Worm (Caenorhabditis elegans) whole organism, young adult: ENCODE results near the gene srh-214.

Experiments
- B0019.2 ChIP-seq: fragments of 200-800 bp; sonication (Bioruptor generic); conservative IDR thresholded peaks from 2 replicates; pipeline ENCODE4 v1.3.6; 2022; ENCODE audit warnings: missing genetic modification reagents, missing genetic modification characterization, missing compliant biosample characterization
- C06A6.2 ChIP-seq: fragments of 200-800 bp; sonication (Bioruptor generic); conservative IDR thresholded peaks from 2 replicates; pipeline ENCODE4 v1.3.6; 2022; ENCODE audit warnings: missing genetic modification characterization, missing compliant biosample characterization
- F57C9.4 ChIP-seq: sonication (generic microtip); optimal IDR thresholded peaks from 2 replicates; lab custom pipeline; 2017; ENCODE audit warnings: mild to moderate bottlenecking, missing genetic modification characterization, missing compliant biosample characterization
- K11D2.4 ChIP-seq: fragments of 200-800 bp; sonication (Bioruptor generic); IDR thresholded peaks from 2 replicates; pipeline ENCODE4 v1.3.6; 2022; ENCODE audit warnings: missing genetic modification reagents, missing genetic modification characterization, missing compliant biosample characterization
- T26A5.8 ChIP-seq: sonication (generic microtip); optimal IDR thresholded peaks from 2 replicates; lab custom pipeline; 2016; ENCODE audit warnings: missing genetic modification characterization, missing compliant biosample characterization
- Y53F4B.3 ChIP-seq: fragments of 200-800 bp; sonication (Bioruptor generic); IDR thresholded peaks from 2 replicates; pipeline ENCODE4 v1.3.6; 2022; ENCODE audit warnings: missing genetic modification reagents, missing genetic modification characterization, missing compliant biosample characterization
- aptf-2 ChIP-seq: fragments of 200-800 bp; sonication (Bioruptor generic); conservative IDR thresholded peaks from 2 replicates; pipeline ENCODE4 v1.3.6; 2022; ENCODE audit warnings: missing genetic modification reagents, missing genetic modification characterization, missing compliant biosample characterization
- aptf-3 ChIP-seq: fragments of 200-800 bp; sonication (Bioruptor generic); IDR thresholded peaks from 2 replicates; pipeline ENCODE4 v1.3.6; 2022; ENCODE audit warnings: missing genetic modification characterization, missing compliant biosample characterization
- ceh-58 ChIP-seq: fragments of 200-800 bp; sonication (Bioruptor generic); IDR thresholded peaks from 2 replicates; pipeline ENCODE4 v1.3.6; 2022; ENCODE audit warnings: missing genetic modification characterization, missing compliant biosample characterization
- ceh-79 ChIP-seq: sonication (generic microtip); optimal IDR thresholded peaks from 2 replicates; lab custom pipeline; 2017; ENCODE audit warnings: mild to moderate bottlenecking, missing genetic modification characterization, missing compliant biosample characterization
- dpl-1 ChIP-seq: fragments of 150-350 bp; optimal IDR thresholded peaks from 2 replicates; lab custom pipeline; 2014; ENCODE audit warnings: missing biosample characterization, missing genetic modification reagents, missing genetic modification characterization
- efl-1 ChIP-seq: fragments of 150-350 bp; optimal IDR thresholded peaks from 2 replicates; lab custom pipeline; 2014; ENCODE audit warnings: missing biosample characterization, missing genetic modification reagents, missing genetic modification characterization
- ets-4 ChIP-seq: fragments of 200-800 bp; sonication (Bioruptor generic); optimal IDR thresholded peaks from 2 replicates; lab custom pipeline; 2018; ENCODE audit warnings: mild to moderate bottlenecking, missing genetic modification characterization, missing compliant biosample characterization
- gei-17 ChIP-seq: fragments of 200-800 bp; sonication (Bioruptor generic); optimal IDR thresholded peaks from 2 replicates; lab custom pipeline; 2018; ENCODE audit warnings: mild to moderate bottlenecking, missing genetic modification characterization, missing compliant biosample characterization
- hmg-20 ChIP-seq: fragments of 200-800 bp; sonication (Bioruptor generic); IDR thresholded peaks from 2 replicates; pipeline ENCODE4 v1.3.6; 2022; ENCODE audit warnings: missing genetic modification reagents, missing genetic modification characterization, missing compliant biosample characterization
- hrde-1 ChIP-seq: sonication (generic microtip); optimal IDR thresholded peaks from 2 replicates; lab custom pipeline; 2016; ENCODE audit warnings: missing genetic modification characterization, mild to moderate bottlenecking, missing compliant biosample characterization, moderate library complexity, missing genotype, missing genetic modification reagents, borderline replicate concordance
- lin-26 ChIP-seq: fragments of 200-800 bp; sonication (Bioruptor generic); IDR thresholded peaks from 2 replicates; pipeline ENCODE4 v1.3.6; 2022; ENCODE audit warnings: missing genetic modification reagents, missing genetic modification characterization, missing compliant biosample characterization
- lin-35 ChIP-seq, 3 experiments: fragments of 150-350 bp in 2 of 3; sonication (generic microtip) in 1 of 3; optimal IDR thresholded peaks; 2 replicates each; lab custom pipeline; 2014 to 2018; ENCODE audit warnings: missing biosample characterization in 3 of 3, missing genetic modification characterization in 3 of 3, missing genetic modification reagents in 3 of 3
- lin-40 ChIP-seq: sonication (generic microtip); optimal IDR thresholded peaks from 2 replicates; lab custom pipeline; 2016; ENCODE audit warnings: missing genetic modification characterization, mild to moderate bottlenecking, missing compliant biosample characterization, missing genotype, missing genetic modification reagents
- lsl-1 ChIP-seq: fragments of 200-800 bp; sonication (Bioruptor generic); optimal IDR thresholded peaks from 2 replicates; lab custom pipeline; 2018; ENCODE audit warnings: mild to moderate bottlenecking, missing genetic modification characterization, moderate library complexity, missing compliant biosample characterization
- madf-3 ChIP-seq: fragments of 200-800 bp; sonication (Bioruptor generic); IDR thresholded peaks from 2 replicates; pipeline ENCODE4 v1.3.6; 2022; ENCODE audit warnings: missing genetic modification reagents, missing genetic modification characterization, missing compliant biosample characterization
- nhr-80 ChIP-seq: sonication (generic microtip); optimal IDR thresholded peaks from 2 replicates; lab custom pipeline; 2016; ENCODE audit warnings: missing genetic modification characterization, missing compliant biosample characterization
- pbrm-1 ChIP-seq: fragments of 200-800 bp; sonication (Bioruptor generic); IDR thresholded peaks from 2 replicates; pipeline ENCODE4 v1.3.6; 2022; ENCODE audit warnings: missing genetic modification reagents, missing genetic modification characterization, missing compliant biosample characterization
- rpc-1 ChIP-seq, 2 experiments: fragments of 150-350 bp in 1 of 2; sonication (generic microtip) in 1 of 2; optimal IDR thresholded peaks; 2 replicates each; lab custom pipeline; 2014 to 2018; ENCODE audit warnings: missing biosample characterization in 1 of 2, missing genetic modification characterization in 1 of 2, missing genetic modification reagents in 1 of 2, missing genotype in 1 of 2
- sea-2 ChIP-seq: fragments of 200-800 bp; sonication (Bioruptor generic); IDR thresholded peaks from 2 replicates; pipeline ENCODE4 v1.3.6; 2022; ENCODE audit warnings: missing genetic modification characterization, missing compliant biosample characterization
- snpc-3.4 ChIP-seq: sonication (generic microtip); optimal IDR thresholded peaks from 2 replicates; lab custom pipeline; 2017; ENCODE audit warnings: missing genetic modification characterization, mild to moderate bottlenecking, missing compliant biosample characterization, antibody characterized with exemption, moderate library complexity, missing genotype, missing genetic modification reagents
- sptf-2 ChIP-seq: fragments of 200-800 bp; sonication (Bioruptor generic); optimal IDR thresholded peaks from 2 replicates; lab custom pipeline; 2018; ENCODE audit warnings: mild to moderate bottlenecking, missing genetic modification characterization, missing compliant biosample characterization
- tlf-1 ChIP-seq: fragments of 200-800 bp; sonication (Bioruptor generic); optimal IDR thresholded peaks from 2 replicates; lab custom pipeline; 2018; ENCODE audit warnings: mild to moderate bottlenecking, missing genetic modification characterization, missing compliant biosample characterization
- unc-130 ChIP-seq: sonication (generic microtip); optimal IDR thresholded peaks from 2 replicates; lab custom pipeline; 2016; ENCODE audit warnings: missing genetic modification reagents, missing genetic modification characterization, missing compliant biosample characterization
- xnd-1 ChIP-seq: sonication (generic microtip); optimal IDR thresholded peaks from 2 replicates; lab custom pipeline; 2016; ENCODE audit warnings: missing genotype, missing genetic modification reagents, missing genetic modification characterization, missing compliant biosample characterization
- zfh-2 ChIP-seq: fragments of 200-800 bp; sonication (Bioruptor generic); conservative IDR thresholded peaks from 2 replicates; pipeline ENCODE4 v1.3.6; 2022; ENCODE audit warnings: missing genetic modification reagents, missing genetic modification characterization, missing compliant biosample characterization

The srh-214 gene

DNA sequence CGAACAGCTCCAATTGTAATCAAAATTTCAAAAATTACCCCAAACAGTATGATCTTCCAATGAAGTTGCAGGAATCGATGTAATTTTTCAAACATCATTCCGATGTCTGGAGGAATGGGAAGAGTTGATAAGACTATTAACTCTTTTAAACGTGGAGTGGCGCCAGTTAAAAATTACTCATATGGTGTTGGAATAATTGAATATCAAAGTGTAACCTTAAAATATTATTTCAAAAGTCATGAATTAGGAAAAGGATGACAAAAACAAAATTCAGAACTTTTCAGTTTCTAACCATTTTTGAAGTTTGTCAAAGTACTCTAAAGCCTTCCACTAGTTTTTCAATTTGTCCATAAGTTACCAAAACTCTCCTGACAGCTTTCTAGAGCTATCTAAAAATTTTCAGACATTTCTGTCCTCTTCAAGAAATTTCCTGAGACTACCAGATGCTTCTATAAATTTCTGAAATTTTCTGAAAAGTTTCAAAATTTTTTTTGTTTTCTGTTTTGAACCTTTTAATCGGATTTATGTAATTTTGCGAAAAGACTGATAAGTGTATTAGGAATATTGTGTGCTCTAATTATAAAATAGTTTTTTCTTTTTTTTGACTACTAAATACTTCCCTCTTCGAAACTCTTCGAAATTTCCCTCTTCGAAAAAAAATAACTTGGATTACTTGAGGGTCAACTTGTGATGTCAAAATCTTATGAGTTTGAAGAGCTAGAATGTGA, 24.6 kb upstream of the srh-214 start, which contains the start of the genes clec-35 and clec-27:
Gene clec-35, minus strand, starts transcription at position 101 of the 728 bp plus-strand sequence.
Gene clec-27, plus strand, starts transcription at position 678 of the 728 bp plus-strand sequence.
- TF ChIP-seq xnd-1 (tag; lab: Kevin White, UChicago) (no peak), rpc-1 (optimal IDR thresholded peaks at IDR 0.05; lab: Kevin White, UChicago) (no peak), rpc-1 (tag; optimal IDR thresholded peaks at IDR 0.05; lab: Kevin White, UChicago) (no peak), unc-130 (no peak), hrde-1 (tag; lab: Kevin White, UChicago) (no peak), ets-4 (GFP tag; lab: Kevin White, UChicago) (no peak)
- TF ChIP-seq, all 124 proteins: peak for 0

DNA sequence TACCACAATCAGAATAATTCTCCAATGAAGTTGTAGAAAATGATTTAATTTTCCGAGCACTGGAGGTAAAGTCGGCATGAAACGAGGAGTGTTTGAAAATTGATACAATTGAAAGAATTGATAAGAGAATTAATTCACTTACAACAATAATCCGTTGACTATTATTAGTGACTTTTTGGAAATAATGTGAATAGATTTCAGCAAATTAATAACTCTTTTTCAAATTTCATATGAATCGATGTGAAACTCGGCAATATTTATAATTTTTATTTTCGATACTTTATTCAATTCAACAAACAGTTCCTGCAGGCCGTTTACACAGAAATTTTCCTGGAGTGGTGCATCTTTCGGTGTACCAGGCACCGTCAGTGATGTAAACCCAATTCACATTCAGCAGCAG, 22.4 kb upstream of the srh-214 start, which contains the start of gene clec-37:
Gene clec-37, minus strand, starts transcription at position 101 of the 400 bp plus-strand sequence.
- TF ChIP-seq hmg-20, result no peak
- no peak for TF ChIP-seq aptf-2 (GFP tag; lab: Robert Waterston, UW)
- TF ChIP-seq madf-3 (GFP tag; lab: Robert Waterston, UW), result no peak
- TF ChIP-seq lin-35 (GFP tag; optimal IDR thresholded peaks at IDR 0.05; lab: Kevin White, UChicago), result no peak
- TF ChIP-seq gei-17 (GFP tag; lab: Kevin White, UChicago), result no peak
- TF ChIP-seq C06A6.2 (GFP tag; lab: Robert Waterston, UW), result no peak
- no peak for TF ChIP-seq lin-26 (GFP tag; lab: Robert Waterston, UW)
- no peak for TF ChIP-seq xnd-1 (tag; lab: Kevin White, UChicago)
- TF ChIP-seq snpc-3.4, result no peak

ce11 chrV:16848498-16848897, 18.9 kb upstream of the srh-214 start, which contains the start of the genes clec-36 and clec-26:
clec-36 (minus strand) TSS chrV:16848598.
clec-26 (plus strand) TSS chrV:16848611.
- TF ChIP-seq B0019.2 (GFP tag; lab: Robert Waterston, UW), result no peak
- TF ChIP-seq lin-40, result no peak
- TF ChIP-seq tlf-1 (GFP tag; lab: Kevin White, UChicago), result no peak
- TF ChIP-seq nhr-80 (tag; lab: Kevin White, UChicago), result peak; percentile 18
- TF ChIP-seq Y53F4B.3 (GFP tag; lab: Robert Waterston, UW), result no peak
- no peak for TF ChIP-seq T26A5.8 (tag; lab: Kevin White, UChicago)

DNA sequence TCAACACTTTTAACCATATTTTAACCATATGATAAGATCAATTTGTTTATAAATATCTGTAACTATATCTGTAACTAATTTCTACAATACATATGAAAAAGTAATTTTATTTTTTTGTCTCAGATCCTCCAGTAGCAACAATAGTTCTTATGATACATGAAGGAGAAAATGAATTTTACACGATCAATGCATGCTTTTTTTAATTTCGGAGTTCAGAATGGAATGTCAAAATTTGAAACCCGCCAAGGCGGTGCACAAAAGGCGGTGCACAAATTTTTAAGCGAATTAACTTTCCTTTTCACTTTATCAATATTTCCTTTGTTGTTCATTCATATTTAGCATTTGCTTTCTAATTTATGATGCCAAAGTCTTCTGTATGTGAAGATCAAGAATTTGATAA, 13.4 kb upstream of the srh-214 start, which contains the start of gene clec-25:
Gene clec-25, plus strand, starts transcription at position 301 of the 400 bp plus-strand sequence.
- TF ChIP-seq aptf-2 (GFP tag; lab: Robert Waterston, UW) (no peak), gei-17 (GFP tag; lab: Kevin White, UChicago) (no peak), ceh-79 (tag; lab: Kevin White, UChicago) (no peak), F57C9.4 (tag; lab: Kevin White, UChicago) (no peak), sea-2 (GFP tag; lab: Robert Waterston, UW) (no peak), T26A5.8 (tag; lab: Kevin White, UChicago) (no peak), dpl-1 (no peak), lin-40 (no peak), efl-1 (GFP tag; lab: Kevin White, UChicago) (no peak)

ce11 chrV:16840961-16841360, 11.4 kb upstream of the srh-214 start, which contains the start of gene clec-40:
clec-40 (minus strand) TSS chrV:16841061.
- TF ChIP-seq lsl-1 (GFP tag; lab: Kevin White, UChicago) (no peak), zfh-2 (GFP tag; lab: Robert Waterston, UW) (no peak), pbrm-1 (GFP tag; lab: Robert Waterston, UW) (no peak), rpc-1 (optimal IDR thresholded peaks at IDR 0.05; lab: Kevin White, UChicago) (no peak), rpc-1 (tag; optimal IDR thresholded peaks at IDR 0.05; lab: Kevin White, UChicago) (no peak), sptf-2 (no peak), aptf-3 (GFP tag; lab: Robert Waterston, UW) (no peak), ceh-58 (GFP tag; lab: Robert Waterston, UW) (no peak), K11D2.4 (GFP tag; lab: Robert Waterston, UW) (no peak)
